Worm (Caenorhabditis elegans): ENCODE results near the gene C04C3.6.

Gene C04C3.6

DNA sequence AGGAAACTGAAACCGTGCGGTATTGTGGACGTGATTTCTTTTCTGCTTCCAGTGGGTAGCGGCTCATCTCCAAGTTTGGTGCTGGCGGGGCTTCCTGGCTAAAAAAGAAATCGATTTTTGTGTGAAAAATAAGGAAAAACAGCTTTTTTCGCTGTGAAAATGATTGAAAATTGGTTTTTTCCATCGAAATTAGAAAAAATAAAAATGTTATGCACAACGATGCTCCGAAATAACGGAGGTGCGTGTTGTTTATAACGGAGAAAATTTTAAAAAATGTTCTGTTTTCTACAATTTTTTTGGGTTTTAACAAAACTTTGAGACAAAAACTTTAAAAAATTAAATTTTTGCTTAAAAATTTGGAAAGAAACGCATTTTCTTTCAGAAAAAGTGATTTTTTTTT lies 39.2 kb downstream of the C04C3.6 start:
- peak in 1 of 2 experiments; percentile 5 for TF ChIP-seq lsy-2 (tag; optimal IDR thresholded peaks at IDR 0.05)
- no peak for TF ChIP-seq fos-1 (tag; optimal IDR thresholded peaks at IDR 0.05)
- peak; percentile 54; the same call in 1 of the 2 replicates for TF ChIP-seq Y48G9A.11 (GFP tag; IDR thresholded peaks at IDR 0.05)
- TF ChIP-seq aha-1 (tag): peak; percentile 59
- TF ChIP-seq lin-38 (GFP tag; IDR thresholded peaks at IDR 0.05): no peak
- peak; percentile 63 for TF ChIP-seq T20F7.1 (GFP tag; optimal IDR thresholded peaks at IDR 0.05)

DNA sequence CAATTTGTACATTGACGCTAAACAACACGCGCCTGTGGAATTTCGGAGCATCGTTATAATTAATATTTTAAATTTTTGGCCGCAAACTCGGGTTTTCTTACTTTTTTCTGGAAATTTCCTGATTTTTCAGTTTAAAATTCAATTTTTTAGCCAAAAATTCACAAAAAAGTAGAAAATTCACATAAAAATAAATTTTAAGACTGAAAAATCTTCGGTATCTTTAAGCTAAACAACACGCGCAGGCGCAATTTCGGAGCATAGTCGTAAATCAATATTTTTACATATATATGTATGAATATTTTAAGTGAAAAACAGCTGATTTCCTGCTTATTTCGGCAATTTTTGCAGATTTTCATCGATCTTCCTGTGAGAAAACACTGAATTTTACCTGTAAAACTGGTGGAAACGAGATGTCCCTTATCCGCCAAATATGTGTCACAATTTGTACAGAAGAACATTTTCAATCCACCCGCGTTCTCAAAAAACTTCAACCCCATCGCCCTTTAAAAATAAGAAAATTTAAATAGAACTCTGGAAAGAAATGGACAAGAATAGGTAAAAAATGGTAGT lies 40.0 kb downstream of the C04C3.6 start, which contains the start of gene B0546.3:
Gene B0546.3 (minus strand): TSS at position 504 of the 570 bp plus-strand sequence.
- TF ChIP-seq lir-3 (tag; optimal IDR thresholded peaks at IDR 0.05): no peak
- no peak for TF ChIP-seq daf-19 (GFP tag; conservative IDR thresholded peaks at IDR 0.05)
- peak in 1 of 2 experiments; percentile 18 for TF ChIP-seq lsy-2 (tag; optimal IDR thresholded peaks at IDR 0.05)
- TF ChIP-seq lin-38 (GFP tag; IDR thresholded peaks at IDR 0.05): peak; percentile 43
- TF ChIP-seq daf-16 (GFP tag; optimal IDR thresholded peaks at IDR 0.05): no peak
- peak; percentile 6 for TF ChIP-seq daf-16 (tag; optimal IDR thresholded peaks at IDR 0.05)
- TF ChIP-seq T26A8.4 (GFP tag; IDR thresholded peaks at IDR 0.05): peak; percentile 60; the same call in 1 of the 2 replicates
- 0 out of 2 replicates have a peak, but pooled peaks have one; percentile 31 for TF ChIP-seq zfp-3 (GFP tag; conservative IDR thresholded peaks at IDR 0.05)
- peak; percentile 22; the same call in 1 of the 2 replicates for TF ChIP-seq Y48G9A.11 (GFP tag; IDR thresholded peaks at IDR 0.05)
- no peak for TF ChIP-seq skn-1 (tag; optimal IDR thresholded peaks at IDR 0.05)
- TF ChIP-seq dve-1 (tag; optimal IDR thresholded peaks at IDR 0.05; ENCODE audit: insufficient read depth): peak; percentile 27
- TF ChIP-seq T20F7.1 (GFP tag; optimal IDR thresholded peaks at IDR 0.05): peak; percentile 78
- peak; percentile 6 for TF ChIP-seq nhr-102 (tag; optimal IDR thresholded peaks at IDR 0.05)
- TF ChIP-seq sdz-12 (GFP tag; optimal IDR thresholded peaks at IDR 0.05): peak; percentile 43
- peak; percentile 58 for TF ChIP-seq ama-1 (optimal IDR thresholded peaks at IDR 0.05)

DNA sequence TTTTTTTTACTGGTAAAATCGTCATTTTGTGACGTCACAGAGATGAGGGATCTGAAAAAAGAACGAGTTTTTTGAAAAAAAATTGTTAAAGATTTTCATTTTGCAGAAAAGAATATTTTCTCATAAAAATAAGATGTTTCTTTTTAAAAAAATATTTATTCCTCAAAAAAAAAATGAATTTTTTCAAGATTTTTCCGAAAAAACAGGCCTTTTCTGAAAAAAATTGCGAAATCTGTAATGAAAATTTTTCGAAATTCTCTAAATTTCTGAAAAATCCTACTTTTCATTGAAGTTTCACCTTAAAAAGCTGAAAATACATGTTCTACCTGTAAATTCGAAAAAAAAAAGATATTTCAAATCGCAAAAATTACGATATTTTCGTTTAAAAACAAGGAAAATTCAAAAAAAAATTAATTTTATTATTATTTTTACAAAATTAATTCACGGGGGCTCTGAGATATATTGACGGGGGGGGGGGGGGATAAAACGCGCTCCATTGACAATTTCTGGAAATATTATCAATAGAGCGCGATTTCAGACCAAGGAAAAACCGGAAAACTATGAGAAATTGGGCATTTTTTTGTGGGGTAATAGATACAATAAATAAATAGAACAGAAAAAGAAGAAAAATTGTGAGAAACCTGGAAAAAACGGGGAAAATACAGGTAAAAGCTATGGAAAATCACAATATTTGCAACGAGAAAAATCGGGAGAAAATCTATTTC lies 44.2 kb downstream of the C04C3.6 start, which contains the start of gene otub-4:
Gene otub-4 (minus strand): TSS at position 51 of the 725 bp plus-strand sequence.
- peak; percentile 66 for TF ChIP-seq lin-38 (GFP tag; IDR thresholded peaks at IDR 0.05)
- TF ChIP-seq dmd-8 (GFP tag; IDR thresholded peaks at IDR 0.05): no peak

DNA sequence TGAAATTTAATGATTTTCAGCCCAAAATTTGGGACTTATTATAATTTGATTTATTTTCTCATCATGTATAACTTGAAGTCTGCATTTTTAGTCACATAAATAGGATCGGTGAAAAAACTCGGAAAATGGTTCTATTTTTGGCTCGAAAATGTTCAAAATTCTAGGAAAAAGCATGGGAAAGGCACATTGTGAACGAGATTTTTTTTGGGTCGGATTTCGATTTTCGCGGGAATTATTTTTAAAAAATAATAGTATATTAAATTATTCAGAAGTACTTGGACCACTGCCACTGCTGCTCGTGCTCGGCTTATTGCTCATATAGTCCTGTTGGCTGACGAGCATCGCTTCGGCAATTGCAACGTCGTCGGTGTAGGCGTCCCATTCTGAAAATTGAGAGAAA lies 49.0 kb downstream of the C04C3.6 start:
- TF ChIP-seq mes-2 (tag; optimal IDR thresholded peaks at IDR 0.05; ENCODE audit: poor library complexity, severe bottlenecking) (peak; percentile 4), mdt-29 (GFP tag; IDR thresholded peaks at IDR 0.05) (no peak), duxl-1 (tag; optimal IDR thresholded peaks at IDR 0.05; ENCODE audit: poor library complexity) (peak; percentile 3), dmd-6 (GFP tag; IDR thresholded peaks at IDR 0.05) (no peak), aha-1 (tag) (no peak), attf-4 (tag; optimal IDR thresholded peaks at IDR 0.05) (no peak), Y5F2A.4 (GFP tag; optimal IDR thresholded peaks at IDR 0.05) (no peak), daf-19 (GFP tag; conservative IDR thresholded peaks at IDR 0.05) (no peak), zfp-2 (tag; optimal IDR thresholded peaks at IDR 0.05) (no peak), unc-62 (GFP tag; optimal IDR thresholded peaks at IDR 0.05 in 1 of 2) (no peak), unc-62 (tag; optimal IDR thresholded peaks at IDR 0.05) (no peak), tra-1 (GFP tag; IDR thresholded peaks at IDR 0.05) (0 out of 2 replicates have a peak, but pooled peaks have one; percentile 13), dve-1 (tag; optimal IDR thresholded peaks at IDR 0.05; ENCODE audit: insufficient read depth) (peak; percentile 30), ztf-7 (tag; optimal IDR thresholded peaks at IDR 0.05) (no peak), snpc-1.2 (GFP tag; IDR thresholded peaks at IDR 0.05) (no peak), unc-130 (GFP tag; optimal IDR thresholded peaks at IDR 0.05) (no peak), lin-15B (tag; optimal IDR thresholded peaks at IDR 0.05) (no peak), ZK546.5 (tag; optimal IDR thresholded peaks at IDR 0.05) (no peak), ceh-62 (tag; optimal IDR thresholded peaks at IDR 0.05) (no peak), egl-43 (GFP tag; IDR thresholded peaks at IDR 0.05) (no peak), F10B5.3 (tag; optimal IDR thresholded peaks at IDR 0.05) (no peak), vab-7 (GFP tag; IDR thresholded peaks at IDR 0.05) (no peak), ztf-11 (tag; optimal IDR thresholded peaks at IDR 0.05) (no peak), zfp-3 (GFP tag; conservative IDR thresholded peaks at IDR 0.05) (0 out of 2 replicates have a peak, but pooled peaks have one; percentile 42), nhr-76 (tag; optimal IDR thresholded peaks at IDR 0.05) (no peak), lin-39 (tag; optimal IDR thresholded peaks at IDR 0.05) (no peak), gei-8 (GFP tag; optimal IDR thresholded peaks at IDR 0.05) (no peak), F44E2.7 (GFP tag; IDR thresholded peaks at IDR 0.05) (no peak), F37D6.2 (tag; optimal IDR thresholded peaks at IDR 0.05) (no peak), hlh-11 (tag; optimal IDR thresholded peaks at IDR 0.05) (no peak)

Data from whole organism, L4 larva.